Fruit fly (Drosophila melanogaster): ENCODE measurements around the gene chif.
A peak's percentile ranks its signal among the peaks of the same experiment; 100 is the strongest.

dm6 chr2L:16316410-16316809, 36.0 kb downstream of the chif start:
- TF ChIP-seq Rel (GFP tag; optimal IDR thresholded peaks at IDR 0.05) (no peak), Rel (tag; optimal IDR thresholded peaks at IDR 0.05) (peak; percentile 27), usp (GFP tag; optimal IDR thresholded peaks at IDR 0.05) (no peak), woc (GFP tag; optimal IDR thresholded peaks at IDR 0.05) (no peak), Jra (GFP tag; optimal IDR thresholded peaks at IDR 0.05) (no peak), pan (optimal IDR thresholded peaks at IDR 0.05) (no peak), HLH106 (tag; optimal IDR thresholded peaks at IDR 0.05) (no peak)

All from whole organism, wandering third instar larva.